Worm (Caenorhabditis elegans) whole organism, L4 larva: Measurements from ENCODE around the gene F41F3.1.

ENCODE experiments used
- R02D3.7 ChIP-seq: fragments of 150-350 bp; sonication (generic microtip); optimal IDR thresholded peaks from 3 replicates; lab custom pipeline; 2014; ENCODE audit warnings: missing biosample characterization, missing genetic modification characterization
- ceh-82 ChIP-seq: sonication (generic microtip); optimal IDR thresholded peaks from 2 replicates; lab custom pipeline; 2017; ENCODE audit warnings: missing biosample characterization, missing genetic modification characterization
- fkh-10 ChIP-seq: fragments of 150-350 bp; optimal IDR thresholded peaks from 2 replicates; lab custom pipeline; 2014; ENCODE audit warnings: missing biosample characterization, missing genetic modification reagents, missing genetic modification characterization
- fos-1 ChIP-seq: fragments of 150-350 bp; optimal IDR thresholded peaks from 2 replicates; lab custom pipeline; 2014; ENCODE audit warnings: missing biosample characterization, missing genetic modification characterization
- nhr-41 ChIP-seq: fragments of 200-800 bp; sonication (Bioruptor generic); IDR thresholded peaks from 2 replicates; pipeline ENCODE4 v1.3.6; 2022; ENCODE audit warnings: missing genetic modification reagents, missing genetic modification characterization, missing compliant biosample characterization
- tag-97 ChIP-seq: fragments of 200-800 bp; sonication (Bioruptor generic); IDR thresholded peaks from 2 replicates; pipeline ENCODE4 v1.3.6; 2022; ENCODE audit warnings: missing genetic modification characterization, missing compliant biosample characterization
- ztf-11 ChIP-seq: fragments of 150-350 bp; optimal IDR thresholded peaks from 2 replicates; lab custom pipeline; 2014; ENCODE audit warnings: missing biosample characterization, missing genetic modification characterization

DNA sequence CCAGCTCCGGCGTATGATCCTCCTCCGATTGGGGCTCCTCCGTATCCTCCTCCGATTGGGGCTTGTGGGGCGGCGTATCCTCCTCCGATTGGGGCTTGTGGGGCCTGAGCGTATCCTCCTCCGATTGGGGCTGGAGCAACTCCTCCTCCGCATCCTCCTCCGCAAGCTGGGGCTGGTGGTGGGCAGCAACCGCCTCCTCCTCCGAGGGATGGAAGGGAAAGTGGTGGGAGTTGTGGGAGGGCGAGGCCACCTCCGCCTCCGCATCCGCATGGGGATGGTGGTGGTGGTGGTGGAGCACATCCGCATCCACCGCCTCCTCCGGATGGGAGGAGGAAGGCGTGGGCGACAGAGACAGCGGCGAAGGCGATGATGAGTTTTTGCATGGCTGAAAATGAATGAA lies 6.5 kb upstream of the F41F3.1 start, which contains the start of gene F41F3.3:
- no peak for TF ChIP-seq ceh-82 (tag; lab: Kevin White, UChicago)
- no peak for TF ChIP-seq R02D3.7 (tag; lab: Kevin White, UChicago)
- TF ChIP-seq ztf-11 (tag; lab: Kevin White, UChicago): no peak
- TF ChIP-seq fkh-10 (GFP tag; lab: Kevin White, UChicago): no peak
- TF ChIP-seq tag-97 (GFP tag; lab: Robert Waterston, UW): no peak
- TF ChIP-seq nhr-41: no peak
- no peak for TF ChIP-seq fos-1 (tag; lab: Kevin White, UChicago)
